Worm (Caenorhabditis elegans): Measurements from ENCODE around the gene arrd-1.

Gene arrd-1

ce11 chrII:624443-624842, 2.9 kb upstream of the arrd-1 start, which contains the start of gene T04B8.5:
Gene T04B8.5, minus strand, starts transcription at chrII:624543.
- TF ChIP-seq ceh-6 (GFP tag; optimal IDR thresholded peaks at IDR 0.05) (no peak), ceh-45 (GFP tag; IDR thresholded peaks at IDR 0.05) (no peak), dve-1 (tag; optimal IDR thresholded peaks at IDR 0.05) (no peak), ceh-19 (GFP tag; optimal IDR thresholded peaks at IDR 0.05) (no peak), K09A11.1 (tag; optimal IDR thresholded peaks at IDR 0.05; ENCODE audit: insufficient read depth) (no peak), hlh-8 (tag; optimal IDR thresholded peaks at IDR 0.05) (no peak), dmd-4 (tag; optimal IDR thresholded peaks at IDR 0.05; ENCODE audit: borderline replicate concordance) (no peak), fkh-10 (GFP tag; optimal IDR thresholded peaks at IDR 0.05) (no peak), hlh-15 (tag; optimal IDR thresholded peaks at IDR 0.05) (no peak), hlh-30 (tag; optimal IDR thresholded peaks at IDR 0.05; ENCODE audit: insufficient read depth) (no peak), npax-4 (tag; optimal IDR thresholded peaks at IDR 0.05) (no peak), pag-3 (tag; optimal IDR thresholded peaks at IDR 0.05; ENCODE audit: borderline replicate concordance) (no peak), nhr-232 (tag; optimal IDR thresholded peaks at IDR 0.05) (no peak), zip-5 (tag; optimal IDR thresholded peaks at IDR 0.05) (no peak), rnt-1 (tag; optimal IDR thresholded peaks at IDR 0.05) (no peak), ceh-24 (tag; optimal IDR thresholded peaks at IDR 0.05) (no peak), K02D7.2 (tag; optimal IDR thresholded peaks at IDR 0.05) (no peak), ceh-2 (tag; optimal IDR thresholded peaks at IDR 0.05) (no peak), C08G9.2 (tag; optimal IDR thresholded peaks at IDR 0.05) (no peak)

- peak; percentile 2 for TF ChIP-seq ceh-2 (tag; optimal IDR thresholded peaks at IDR 0.05)
- TF ChIP-seq C08G9.2 (tag; optimal IDR thresholded peaks at IDR 0.05): no peak
- TF ChIP-seq fkh-6 (tag; optimal IDR thresholded peaks at IDR 0.05): no peak
- no peak for TF ChIP-seq ceh-14 (tag; optimal IDR thresholded peaks at IDR 0.05)
- peak; percentile 27 for TF ChIP-seq ceh-34 (tag; optimal IDR thresholded peaks at IDR 0.05)
- TF ChIP-seq fax-1 (tag; optimal IDR thresholded peaks at IDR 0.05): no peak
- TF ChIP-seq hlh-30 (tag; optimal IDR thresholded peaks at IDR 0.05; ENCODE audit: insufficient read depth): peak; percentile 18
- no peak for TF ChIP-seq unc-3 (GFP tag; conservative IDR thresholded peaks at IDR 0.05)
- no peak for TF ChIP-seq unc-3 (tag; optimal IDR thresholded peaks at IDR 0.05)
- TF ChIP-seq hlh-8 (tag; optimal IDR thresholded peaks at IDR 0.05): no peak
- TF ChIP-seq nhr-11 (tag; optimal IDR thresholded peaks at IDR 0.05): no peak
- peak; percentile 38 for TF ChIP-seq tbx-2 (tag; optimal IDR thresholded peaks at IDR 0.05)
- TF ChIP-seq madf-2 (tag; optimal IDR thresholded peaks at IDR 0.05): no peak
- peak; percentile 62 for TF ChIP-seq nfya-1 (tag; optimal IDR thresholded peaks at IDR 0.05)
- TF ChIP-seq unc-55 (GFP tag; optimal IDR thresholded peaks at IDR 0.05): peak; percentile 75
- peak; percentile 4 for TF ChIP-seq F13H6.1 (tag; optimal IDR thresholded peaks at IDR 0.05)
- TF ChIP-seq ceh-30 (tag; optimal IDR thresholded peaks at IDR 0.05): no peak
- no peak for TF ChIP-seq unc-86 (tag; optimal IDR thresholded peaks at IDR 0.05)
- peak; percentile 12 for TF ChIP-seq unc-42 (tag; optimal IDR thresholded peaks at IDR 0.05)
- TF ChIP-seq ceh-31 (tag; optimal IDR thresholded peaks at IDR 0.05): peak; percentile 61
- TF ChIP-seq odd-2 (tag; optimal IDR thresholded peaks at IDR 0.05): no peak
- no peak for TF ChIP-seq fkh-10 (GFP tag; optimal IDR thresholded peaks at IDR 0.05)
Observed at ce11 chrII:625926-626325, 1.4 kb upstream of the arrd-1 start.

DNA sequence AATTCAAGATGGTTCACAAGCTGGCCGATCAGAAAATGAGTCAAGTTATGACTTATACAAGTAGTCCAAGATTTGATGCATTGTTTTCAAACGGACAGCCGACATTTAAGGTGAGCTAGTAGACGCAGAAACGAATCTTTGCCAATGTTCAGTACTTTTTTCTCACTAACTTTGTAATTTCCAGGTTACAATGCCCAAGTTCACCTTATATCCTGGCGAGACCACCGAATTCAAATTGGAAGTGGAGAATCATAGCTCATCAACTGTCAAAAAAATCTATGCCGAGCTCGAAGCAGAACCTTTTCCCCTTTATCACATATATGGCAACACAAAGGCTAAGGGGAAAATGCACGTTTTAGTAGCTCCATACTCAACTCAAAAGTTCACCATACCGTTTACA, 608 bp downstream of the arrd-1 start:
- no peak for TF ChIP-seq dve-1 (tag; optimal IDR thresholded peaks at IDR 0.05)
- no peak for TF ChIP-seq pros-1 (tag; optimal IDR thresholded peaks at IDR 0.05)
- no peak for TF ChIP-seq lim-6 (tag; optimal IDR thresholded peaks at IDR 0.05)
- no peak for TF ChIP-seq ceh-18 (tag; optimal IDR thresholded peaks at IDR 0.05)
- no peak for TF ChIP-seq fkh-6 (tag; optimal IDR thresholded peaks at IDR 0.05)
- no peak for TF ChIP-seq fkh-10 (GFP tag; optimal IDR thresholded peaks at IDR 0.05)
- no peak for TF ChIP-seq madf-2 (tag; optimal IDR thresholded peaks at IDR 0.05)
